Fruit fly (Drosophila melanogaster) whole organism, wandering third instar larva: ENCODE measurements around the gene ebi.

ENCODE experiments used
- HLH106 ChIP-seq: fragments of 200-800 bp; optimal IDR thresholded peaks from 3 replicates; lab custom pipeline; 2019; ENCODE audit warnings: missing biosample characterization, mild to moderate bottlenecking, missing genetic modification characterization, moderate library complexity
- psq ChIP-seq: fragments of 200-800 bp; sonication (Bioruptor generic); optimal IDR thresholded peaks from 3 replicates; lab custom pipeline; 2017; ENCODE audit warnings: missing biosample characterization, mild to moderate bottlenecking, missing genetic modification characterization, moderate library complexity

- TF ChIP-seq HLH106 (tag; lab: Kevin White, UChicago) (no peak), psq (GFP tag; lab: Kevin White, UChicago) (peak; percentile 45)
Observed at dm6 chr2L:435311-435806, 20.5 kb downstream of the ebi start.
